Worm (Caenorhabditis elegans): ENCODE results near the gene C07E3.9.
"Not testable (repeated sequence)": the region's sequence is repeated elsewhere in the genome, so short reads cannot be mapped to it uniquely, and the experiment has no call there.

DNA sequence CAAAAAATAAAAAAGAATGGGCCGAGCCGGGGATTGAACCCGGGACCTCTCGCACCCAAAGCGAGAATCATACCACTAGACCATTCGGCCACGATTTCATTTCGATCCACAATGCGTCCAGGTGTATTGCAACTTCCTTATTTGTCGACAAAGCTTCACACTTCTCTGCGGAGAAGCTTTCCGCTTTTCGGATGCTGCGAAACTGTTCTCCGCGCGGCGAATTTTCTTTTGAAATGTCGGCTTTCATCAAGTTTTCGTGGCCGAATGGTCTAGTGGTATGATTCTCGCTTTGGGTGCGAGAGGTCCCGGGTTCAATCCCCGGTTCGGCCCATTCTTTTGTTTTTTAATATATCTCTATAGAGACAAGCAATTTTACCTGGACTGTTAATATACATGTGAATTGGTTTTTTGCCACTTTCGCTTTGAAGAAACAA is 48.4 kb upstream of the C07E3.9 start:
- TF ChIP-seq dpl-1 (GFP tag; optimal IDR thresholded peaks at IDR 0.05); ztf-28 (GFP tag; IDR thresholded peaks at IDR 0.05); nfya-1 (tag; optimal IDR thresholded peaks at IDR 0.05; ENCODE audit: borderline replicate concordance, insufficient read depth); ztf-25 (GFP tag; IDR thresholded peaks at IDR 0.05); snpc-4 (GFP tag; optimal IDR thresholded peaks at IDR 0.05); snpc-4 (tag; optimal IDR thresholded peaks at IDR 0.05); pha-4 (tag; optimal IDR thresholded peaks at IDR 0.05); chd-7 (tag; optimal IDR thresholded peaks at IDR 0.05); ceh-27 (GFP tag; optimal IDR thresholded peaks at IDR 0.05); rcor-1 (GFP tag; IDR thresholded peaks at IDR 0.05); F57C9.4 (tag; optimal IDR thresholded peaks at IDR 0.05); F22D6.2 (tag; optimal IDR thresholded peaks at IDR 0.05): not testable (repeated sequence)
- 0 out of 2 replicates have a peak, but pooled peaks have one; percentile 31 for TF ChIP-seq ceh-91 (GFP tag; IDR thresholded peaks at IDR 0.05)
- peak; percentile 30 for TF ChIP-seq nhr-90 (tag; optimal IDR thresholded peaks at IDR 0.05)
